Worm (Caenorhabditis elegans) whole organism, L1 larva: ENCODE data around the gene nhr-1.
"Not testable (repeated sequence)": the region's sequence is repeated elsewhere in the genome, so short reads cannot be mapped to it uniquely, and the experiment has no call there.

ENCODE experiments used
- ama-1 ChIP-seq: fragments of 150-350 bp; optimal IDR thresholded peaks from 2 replicates; lab custom pipeline; 2014
- fkh-10 ChIP-seq: sonication (generic microtip); optimal IDR thresholded peaks from 2 replicates; lab custom pipeline; 2017; ENCODE audit warnings: missing biosample characterization, missing genetic modification reagents, missing genetic modification characterization
- fos-1 ChIP-seq: fragments of 150-350 bp; optimal IDR thresholded peaks from 2 replicates; lab custom pipeline; 2014; ENCODE audit warnings: missing biosample characterization, missing genetic modification characterization
- mdl-1 ChIP-seq, 2 experiments: fragments of 150-350 bp; optimal IDR thresholded peaks; 2 replicates each; lab custom pipeline; 2014 to 2017; ENCODE audit warnings: missing biosample characterization in 2 of 2, missing genetic modification characterization in 2 of 2, inconsistent platforms in 1 of 2
- nhr-28 ChIP-seq: fragments of 150-350 bp; optimal IDR thresholded peaks from 2 replicates; lab custom pipeline; 2014; ENCODE audit warnings: missing biosample characterization, missing genetic modification characterization
- nhr-76 ChIP-seq: sonication (generic microtip); optimal IDR thresholded peaks from 2 replicates; lab custom pipeline; 2017; ENCODE audit warnings: missing biosample characterization, missing genetic modification characterization
- zag-1 ChIP-seq: fragments of 150-350 bp; optimal IDR thresholded peaks from 2 replicates; lab custom pipeline; 2014; ENCODE audit warnings: missing biosample characterization, missing genetic modification characterization

DNA sequence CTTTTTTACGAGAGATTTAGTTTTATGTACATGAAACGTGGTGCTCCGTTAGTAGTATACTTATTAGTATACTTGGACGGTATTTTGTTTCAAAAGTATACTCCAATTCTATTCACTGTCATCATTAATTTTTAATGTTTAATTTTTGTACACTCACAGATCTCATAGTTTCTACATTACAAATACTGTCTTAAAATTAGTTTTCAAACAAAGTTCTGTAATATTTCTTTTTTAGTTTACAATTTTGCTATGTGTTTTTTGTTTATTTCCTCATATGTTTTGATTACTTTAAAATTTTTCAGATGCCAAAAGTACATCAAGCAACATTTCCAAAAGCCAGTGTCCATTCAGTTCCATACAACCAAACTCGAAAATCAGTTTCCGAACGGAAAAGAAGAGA, 36.9 kb downstream of the nhr-1 start, which contains the start of gene hlh-28:
- TF ChIP-seq zag-1 (tag; lab: Kevin White, UChicago); nhr-28 (tag; lab: Kevin White, UChicago); mdl-1 (tag; optimal IDR thresholded peaks at IDR 0.05; lab: Kevin White, UChicago); fkh-10; ama-1 (lab: Kevin White, UChicago); fos-1 (tag; lab: Kevin White, UChicago); nhr-76 (tag; lab: Kevin White, UChicago): not testable (repeated sequence)
